Worm (Caenorhabditis elegans) whole organism, L2 larva: ENCODE measurements around the gene W03D2.9.

Experiments used
- C34F6.9 ChIP-seq: fragments of 150-350 bp; optimal IDR thresholded peaks from 2 replicates; lab custom pipeline; 2014; ENCODE audit warnings: missing biosample characterization, missing genetic modification characterization
- F13H6.1 ChIP-seq: sonication (generic microtip); optimal IDR thresholded peaks from 2 replicates; lab custom pipeline; 2016; ENCODE audit warnings: missing genetic modification characterization, missing compliant biosample characterization
- Y55F3AM.14 ChIP-seq: fragments of 200-800 bp; sonication (Bioruptor generic); optimal IDR thresholded peaks from 2 replicates; lab custom pipeline; 2018; ENCODE audit warnings: mild to moderate bottlenecking, missing genetic modification characterization, missing compliant biosample characterization
- ama-1 ChIP-seq: fragments of 150-350 bp; optimal IDR thresholded peaks from 2 replicates; lab custom pipeline; 2018; ENCODE audit warnings: inconsistent platforms
- blmp-1 ChIP-seq: sonication (generic microtip); optimal IDR thresholded peaks from 2 replicates; lab custom pipeline; 2017; ENCODE audit warnings: missing genetic modification characterization, mild to moderate bottlenecking, missing compliant biosample characterization, antibody characterized with exemption, moderate library complexity; ENCODE audit not compliant: insufficient read depth
- ceh-16 ChIP-seq: fragments of 150-350 bp; optimal IDR thresholded peaks from 2 replicates; lab custom pipeline; 2014; ENCODE audit warnings: missing biosample characterization, missing genetic modification characterization
- crh-2 ChIP-seq: sonication (generic microtip); optimal IDR thresholded peaks from 2 replicates; lab custom pipeline; 2017; ENCODE audit warnings: missing biosample characterization, missing genetic modification characterization
- egl-27 ChIP-seq: sonication (generic microtip); optimal IDR thresholded peaks from 3 replicates; lab custom pipeline; 2017; ENCODE audit warnings: missing biosample characterization, missing genetic modification reagents, missing genetic modification characterization
- elt-1 ChIP-seq: fragments of 150-350 bp; optimal IDR thresholded peaks from 2 replicates; lab custom pipeline; 2014; ENCODE audit warnings: missing biosample characterization, missing genetic modification characterization
- fos-1 ChIP-seq: fragments of 150-350 bp; optimal IDR thresholded peaks from 2 replicates; lab custom pipeline; 2014; ENCODE audit warnings: missing biosample characterization, missing genetic modification characterization
- gmeb-1 ChIP-seq: fragments of 150-350 bp; optimal IDR thresholded peaks from 2 replicates; lab custom pipeline; 2014; ENCODE audit warnings: missing biosample characterization, missing genetic modification characterization
- lin-11 ChIP-seq: fragments of 150-350 bp; sonication (generic microtip); optimal IDR thresholded peaks from 2 replicates; lab custom pipeline; 2014; ENCODE audit warnings: missing biosample characterization, missing genetic modification characterization, inconsistent platforms, mixed read lengths
- lin-13 ChIP-seq: fragments of 150-350 bp; optimal IDR thresholded peaks from 2 replicates; lab custom pipeline; 2014; ENCODE audit warnings: missing biosample characterization, missing genetic modification reagents, missing genetic modification characterization
- lsy-2 ChIP-seq, 2 experiments: fragments of 150-350 bp in 1 of 2; sonication (generic microtip) in 1 of 2; optimal IDR thresholded peaks; 2 replicates each; lab custom pipeline; 2014 to 2017; ENCODE audit warnings: missing biosample characterization in 2 of 2, missing genetic modification characterization in 2 of 2
- mab-5 ChIP-seq: fragments of 150-350 bp; optimal IDR thresholded peaks from 2 replicates; lab custom pipeline; 2014; ENCODE audit warnings: missing biosample characterization, missing genetic modification characterization
- mdl-1 ChIP-seq, 2 experiments: fragments of 150-350 bp in 1 of 2; sonication (generic microtip) in 1 of 2; optimal IDR thresholded peaks; 2 replicates each; lab custom pipeline; 2017; ENCODE audit warnings: missing biosample characterization in 2 of 2, missing genetic modification characterization in 2 of 2
- nhr-10 ChIP-seq: sonication (generic microtip); optimal IDR thresholded peaks from 2 replicates; lab custom pipeline; 2017; ENCODE audit warnings: missing biosample characterization, missing genetic modification characterization
- nhr-12 ChIP-seq: fragments of 150-350 bp; optimal IDR thresholded peaks from 2 replicates; lab custom pipeline; 2014; ENCODE audit warnings: missing biosample characterization, missing genetic modification characterization
- nhr-129 ChIP-seq: fragments of 150-350 bp; optimal IDR thresholded peaks from 2 replicates; lab custom pipeline; 2014; ENCODE audit warnings: missing biosample characterization, missing genetic modification characterization
- nhr-21 ChIP-seq: fragments of 150-350 bp; optimal IDR thresholded peaks from 2 replicates; lab custom pipeline; 2014; ENCODE audit warnings: missing biosample characterization, missing genetic modification characterization
- nhr-237 ChIP-seq: fragments of 150-350 bp; optimal IDR thresholded peaks from 2 replicates; lab custom pipeline; 2014; ENCODE audit warnings: missing biosample characterization, missing genetic modification characterization
- nhr-25 ChIP-seq: fragments of 150-350 bp; sonication (generic microtip); optimal IDR thresholded peaks from 3 replicates; lab custom pipeline; 2014; ENCODE audit warnings: missing biosample characterization, missing genetic modification characterization
- sem-4 ChIP-seq: fragments of 150-350 bp; optimal IDR thresholded peaks from 2 replicates; lab custom pipeline; 2014; ENCODE audit warnings: missing biosample characterization, missing genetic modification reagents, missing genetic modification characterization
- sma-3 ChIP-seq: sonication (generic microtip); optimal IDR thresholded peaks from 2 replicates; lab custom pipeline; 2016; ENCODE audit warnings: missing genetic modification reagents, missing genetic modification characterization, missing compliant biosample characterization
- sma-9 ChIP-seq, 2 experiments: fragments of 150-350 bp in 1 of 2; sonication (generic microtip) in 1 of 2; optimal IDR thresholded peaks; 2 replicates each; lab custom pipeline; 2014 to 2016; ENCODE audit warnings: missing genetic modification characterization in 2 of 2, mild to moderate bottlenecking in 1 of 2, missing biosample characterization in 1 of 2, missing compliant biosample characterization in 1 of 2, missing genetic modification reagents in 1 of 2, moderate library complexity in 1 of 2
- unc-55 ChIP-seq: fragments of 150-350 bp; sonication (generic microtip); optimal IDR thresholded peaks from 3 replicates; lab custom pipeline; 2014; ENCODE audit warnings: missing biosample characterization, missing genetic modification reagents, missing genetic modification characterization
- unc-62 ChIP-seq: fragments of 150-350 bp; optimal IDR thresholded peaks from 2 replicates; lab custom pipeline; 2014; ENCODE audit warnings: missing biosample characterization, missing genetic modification reagents, missing genetic modification characterization
- ztf-1 ChIP-seq: fragments of 200-800 bp; sonication (Bioruptor generic); conservative IDR thresholded peaks from 2 replicates; pipeline ENCODE4 v1.3.6; 2022; ENCODE audit warnings: missing genetic modification characterization, missing compliant biosample characterization
- ztf-11 ChIP-seq: sonication (generic microtip); optimal IDR thresholded peaks from 2 replicates; lab custom pipeline; 2017; ENCODE audit warnings: missing biosample characterization, missing genetic modification characterization

Gene W03D2.9

DNA sequence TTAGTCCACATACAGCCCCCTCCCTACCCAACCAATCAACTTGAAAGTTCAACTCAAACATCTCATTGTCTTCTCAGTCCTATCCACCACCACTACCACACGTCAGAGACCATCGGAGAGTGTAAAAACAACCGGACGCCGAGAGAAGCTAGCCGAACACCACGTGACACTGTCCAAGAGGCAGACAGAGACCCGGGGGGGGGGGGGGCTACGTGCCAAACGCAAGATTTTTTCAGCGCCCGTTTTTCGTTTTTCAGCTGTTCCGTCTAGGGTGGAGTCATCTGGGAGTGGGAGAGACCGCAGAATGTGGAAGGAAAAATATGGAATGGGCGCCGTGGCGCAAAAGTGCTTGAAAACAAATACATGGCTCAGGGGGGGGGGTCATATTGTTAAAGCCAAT, 48.6 kb downstream of the W03D2.9 start (continued):
- TF ChIP-seq ama-1 (lab: Kevin White, UChicago): peak; percentile 55
- peak in 1 of 2 experiments; percentile 65 for TF ChIP-seq lsy-2 (tag; optimal IDR thresholded peaks at IDR 0.05; lab: Kevin White, UChicago)
- TF ChIP-seq elt-1 (tag; lab: Kevin White, UChicago): no peak
- TF ChIP-seq nhr-237 (tag; lab: Kevin White, UChicago): no peak
- peak; percentile 24 for TF ChIP-seq ceh-16 (tag; lab: Kevin White, UChicago)
- peak; percentile 46 for TF ChIP-seq lin-11
- no peak for TF ChIP-seq ztf-11 (tag; lab: Kevin White, UChicago)
- peak; percentile 6 for TF ChIP-seq mab-5 (tag; lab: Kevin White, UChicago)
- TF ChIP-seq sma-9 (GFP tag; optimal IDR thresholded peaks at IDR 0.05; lab: Kevin White, UChicago): peak; percentile 89
- TF ChIP-seq sma-9 (tag; optimal IDR thresholded peaks at IDR 0.05; lab: Kevin White, UChicago): no peak

DNA sequence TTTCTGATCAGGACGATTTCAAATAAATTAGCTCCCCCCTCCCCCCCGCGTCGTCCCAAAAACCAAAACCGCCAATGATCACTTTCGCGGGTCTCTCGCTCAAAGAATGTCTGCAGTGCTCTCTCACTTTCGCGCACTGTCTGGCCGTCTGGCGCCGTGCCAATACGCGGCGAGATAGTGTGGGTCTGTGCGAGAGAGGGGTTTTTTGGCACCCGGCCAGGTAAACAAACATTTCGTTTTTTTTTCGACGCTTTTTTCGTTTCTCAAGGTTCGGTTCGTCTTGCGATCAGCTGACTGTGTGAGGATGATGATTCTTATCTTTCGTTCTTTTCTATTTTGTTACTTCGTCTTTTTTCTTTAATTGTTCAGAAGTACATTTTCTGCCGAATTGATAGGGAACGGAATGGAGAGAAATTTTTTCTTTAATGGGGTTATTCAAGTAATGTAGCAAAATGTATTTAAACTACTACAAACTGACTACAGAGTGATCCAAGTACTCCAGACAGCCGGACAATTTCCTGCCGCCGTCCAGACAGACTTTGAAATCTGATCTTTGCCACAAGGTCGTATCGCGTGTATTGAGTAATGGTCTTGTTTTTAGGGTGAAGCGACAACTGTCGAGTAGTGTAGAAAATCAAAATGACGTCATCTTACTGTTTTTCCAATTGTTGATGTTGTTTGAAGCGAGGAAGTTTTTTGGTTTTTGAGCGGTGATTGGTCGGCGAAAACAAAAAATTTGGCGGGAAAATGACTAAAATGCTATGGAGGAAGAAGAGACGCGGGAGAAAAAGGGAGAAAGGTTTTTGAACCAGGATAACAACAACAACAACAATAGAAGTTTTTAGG, 50.1 kb downstream of the W03D2.9 start:
- TF ChIP-seq F13H6.1 (tag; lab: Kevin White, UChicago) (peak; percentile 92), unc-55 (peak; percentile 43), lsy-2 (tag; optimal IDR thresholded peaks at IDR 0.05; lab: Kevin White, UChicago) (peak; percentile 16 to 56), unc-62 (no peak), ztf-1 (GFP tag; lab: Robert Waterston, UW) (no peak), lin-11 (no peak), egl-27 (tag; lab: Kevin White, UChicago) (peak; percentile 51), nhr-129 (peak; percentile 51), C34F6.9 (tag; lab: Kevin White, UChicago) (peak; percentile 41), blmp-1 (tag; lab: Kevin White, UChicago) (peak; percentile 32), mab-5 (tag; lab: Kevin White, UChicago) (peak; percentile 6), nhr-25 (tag; lab: Kevin White, UChicago) (peak; percentile 86), ama-1 (lab: Kevin White, UChicago) (no peak), gmeb-1 (tag; lab: Kevin White, UChicago) (peak; percentile 68), sem-4 (tag; lab: Kevin White, UChicago) (peak; percentile 66), mdl-1 (tag; optimal IDR thresholded peaks at IDR 0.05; lab: Kevin White, UChicago) (peak; percentile 3 to 41), fos-1 (no peak), Y55F3AM.14 (GFP tag; lab: Kevin White, UChicago) (peak; percentile 76), lin-13 (GFP tag; lab: Kevin White, UChicago) (peak; percentile 27), sma-9 (GFP tag; optimal IDR thresholded peaks at IDR 0.05; lab: Kevin White, UChicago) (peak; percentile 94), sma-9 (tag; optimal IDR thresholded peaks at IDR 0.05; lab: Kevin White, UChicago) (no peak), sma-3 (GFP tag; lab: Kevin White, UChicago) (peak; percentile 56), nhr-10 (tag; lab: Kevin White, UChicago) (peak; percentile 27), crh-2 (tag; lab: Kevin White, UChicago) (peak; percentile 73), nhr-12 (no peak), nhr-21 (tag; lab: Kevin White, UChicago) (peak; percentile 19)
- TF ChIP-seq, all 48 proteins: peak for 19
